Worm (Caenorhabditis elegans): Measurements from ENCODE around the gene tftc-3.

- TF ChIP-seq ref-1 (GFP tag; conservative IDR thresholded peaks at IDR 0.05): no peak
- no peak for TF ChIP-seq ztf-29 (GFP tag; IDR thresholded peaks at IDR 0.05)
Observed at ce11 chrV:10255005-10255472, 44.9 kb upstream of the tftc-3 start, which contains the start of gene rop-1.

Data from whole organism, midembryonic.